Worm (Caenorhabditis elegans) whole organism, L2 larva: ENCODE measurements around the gene aqp-8.

Experiments
- C34F6.9 ChIP-seq: fragments of 150-350 bp; optimal IDR thresholded peaks from 2 replicates; lab custom pipeline; 2014; ENCODE audit warnings: missing biosample characterization, missing genetic modification characterization
- R02D3.7 ChIP-seq: fragments of 150-350 bp; optimal IDR thresholded peaks from 2 replicates; lab custom pipeline; 2014; ENCODE audit warnings: missing biosample characterization, missing genetic modification characterization
- ZK546.5 ChIP-seq: sonication (generic microtip); optimal IDR thresholded peaks from 2 replicates; lab custom pipeline; 2017; ENCODE audit warnings: missing biosample characterization, missing genetic modification characterization
- alr-1 ChIP-seq: fragments of 150-350 bp; optimal IDR thresholded peaks from 2 replicates; lab custom pipeline; 2014; ENCODE audit warnings: missing biosample characterization, missing genetic modification characterization
- aly-2 ChIP-seq: fragments of 150-350 bp; optimal IDR thresholded peaks from 2 replicates; lab custom pipeline; 2014; ENCODE audit warnings: missing biosample characterization, missing genetic modification characterization
- ama-1 ChIP-seq: fragments of 150-350 bp; optimal IDR thresholded peaks from 2 replicates; lab custom pipeline; 2018; ENCODE audit warnings: inconsistent platforms
- blmp-1 ChIP-seq: sonication (generic microtip); optimal IDR thresholded peaks from 2 replicates; lab custom pipeline; 2017; ENCODE audit warnings: missing genetic modification characterization, mild to moderate bottlenecking, missing compliant biosample characterization, antibody characterized with exemption, moderate library complexity; ENCODE audit not compliant: insufficient read depth
- ceh-16 ChIP-seq: fragments of 150-350 bp; optimal IDR thresholded peaks from 2 replicates; lab custom pipeline; 2014; ENCODE audit warnings: missing biosample characterization, missing genetic modification characterization
- crh-2 ChIP-seq: sonication (generic microtip); optimal IDR thresholded peaks from 2 replicates; lab custom pipeline; 2017; ENCODE audit warnings: missing biosample characterization, missing genetic modification characterization
- dmd-4 ChIP-seq: sonication (generic microtip); optimal IDR thresholded peaks from 2 replicates; lab custom pipeline; 2017; ENCODE audit warnings: missing biosample characterization, missing genetic modification characterization
- egl-27 ChIP-seq: sonication (generic microtip); optimal IDR thresholded peaks from 3 replicates; lab custom pipeline; 2017; ENCODE audit warnings: missing biosample characterization, missing genetic modification reagents, missing genetic modification characterization
- elt-1 ChIP-seq: fragments of 150-350 bp; optimal IDR thresholded peaks from 2 replicates; lab custom pipeline; 2014; ENCODE audit warnings: missing biosample characterization, missing genetic modification characterization
- fos-1 ChIP-seq: fragments of 150-350 bp; optimal IDR thresholded peaks from 2 replicates; lab custom pipeline; 2014; ENCODE audit warnings: missing biosample characterization, missing genetic modification characterization
- gmeb-1 ChIP-seq: fragments of 150-350 bp; optimal IDR thresholded peaks from 2 replicates; lab custom pipeline; 2014; ENCODE audit warnings: missing biosample characterization, missing genetic modification characterization
- lin-11 ChIP-seq: fragments of 150-350 bp; sonication (generic microtip); optimal IDR thresholded peaks from 2 replicates; lab custom pipeline; 2014; ENCODE audit warnings: missing biosample characterization, missing genetic modification characterization, inconsistent platforms, mixed read lengths
- lin-13 ChIP-seq: fragments of 150-350 bp; optimal IDR thresholded peaks from 2 replicates; lab custom pipeline; 2014; ENCODE audit warnings: missing biosample characterization, missing genetic modification reagents, missing genetic modification characterization
- lsy-2 ChIP-seq, 2 experiments: fragments of 150-350 bp in 1 of 2; sonication (generic microtip) in 1 of 2; optimal IDR thresholded peaks; 2 replicates each; lab custom pipeline; 2014 to 2017; ENCODE audit warnings: missing biosample characterization in 2 of 2, missing genetic modification characterization in 2 of 2
- mab-5 ChIP-seq: fragments of 150-350 bp; optimal IDR thresholded peaks from 2 replicates; lab custom pipeline; 2014; ENCODE audit warnings: missing biosample characterization, missing genetic modification characterization
- mbf-1 ChIP-seq: sonication (generic microtip); optimal IDR thresholded peaks from 2 replicates; lab custom pipeline; 2017; ENCODE audit warnings: missing biosample characterization, missing genetic modification characterization
- nhr-10 ChIP-seq: sonication (generic microtip); optimal IDR thresholded peaks from 2 replicates; lab custom pipeline; 2017; ENCODE audit warnings: missing biosample characterization, missing genetic modification characterization
- nhr-11 ChIP-seq: fragments of 150-350 bp; optimal IDR thresholded peaks from 2 replicates; lab custom pipeline; 2014; ENCODE audit warnings: missing biosample characterization, missing genetic modification characterization
- nhr-12 ChIP-seq: fragments of 150-350 bp; optimal IDR thresholded peaks from 2 replicates; lab custom pipeline; 2014; ENCODE audit warnings: missing biosample characterization, missing genetic modification characterization
- nhr-129 ChIP-seq: fragments of 150-350 bp; optimal IDR thresholded peaks from 2 replicates; lab custom pipeline; 2014; ENCODE audit warnings: missing biosample characterization, missing genetic modification characterization
- nhr-21 ChIP-seq: fragments of 150-350 bp; optimal IDR thresholded peaks from 2 replicates; lab custom pipeline; 2014; ENCODE audit warnings: missing biosample characterization, missing genetic modification characterization
- nhr-23 ChIP-seq: fragments of 150-350 bp; optimal IDR thresholded peaks from 2 replicates; lab custom pipeline; 2014; ENCODE audit warnings: missing biosample characterization, missing genetic modification reagents, missing genetic modification characterization
- nhr-25 ChIP-seq: fragments of 150-350 bp; sonication (generic microtip); optimal IDR thresholded peaks from 3 replicates; lab custom pipeline; 2014; ENCODE audit warnings: missing biosample characterization, missing genetic modification characterization
- nhr-6 ChIP-seq: fragments of 150-350 bp; optimal IDR thresholded peaks from 2 replicates; lab custom pipeline; 2014; ENCODE audit warnings: missing biosample characterization, missing genetic modification characterization
- nhr-77 ChIP-seq: fragments of 150-350 bp; optimal IDR thresholded peaks from 2 replicates; lab custom pipeline; 2014; ENCODE audit warnings: missing biosample characterization, missing genetic modification characterization
- peb-1 ChIP-seq: fragments of 150-350 bp; optimal IDR thresholded peaks from 2 replicates; lab custom pipeline; 2014; ENCODE audit warnings: missing biosample characterization, missing genetic modification characterization
- sem-4 ChIP-seq: fragments of 150-350 bp; optimal IDR thresholded peaks from 2 replicates; lab custom pipeline; 2014; ENCODE audit warnings: missing biosample characterization, missing genetic modification reagents, missing genetic modification characterization
- skn-1 ChIP-seq: sonication (generic microtip); optimal IDR thresholded peaks from 2 replicates; lab custom pipeline; 2017; ENCODE audit warnings: missing biosample characterization, missing genetic modification characterization
- sma-3 ChIP-seq: sonication (generic microtip); optimal IDR thresholded peaks from 2 replicates; lab custom pipeline; 2016; ENCODE audit warnings: missing genetic modification reagents, missing genetic modification characterization, missing compliant biosample characterization
- sma-9 ChIP-seq, 2 experiments: fragments of 150-350 bp in 1 of 2; sonication (generic microtip) in 1 of 2; optimal IDR thresholded peaks; 2 replicates each; lab custom pipeline; 2014 to 2016; ENCODE audit warnings: missing genetic modification characterization in 2 of 2, mild to moderate bottlenecking in 1 of 2, missing biosample characterization in 1 of 2, missing compliant biosample characterization in 1 of 2, missing genetic modification reagents in 1 of 2, moderate library complexity in 1 of 2
- snpc-4 ChIP-seq: fragments of 150-350 bp; optimal IDR thresholded peaks from 2 replicates; lab custom pipeline; 2014; ENCODE audit warnings: missing biosample characterization, missing genetic modification characterization
- unc-55 ChIP-seq: fragments of 150-350 bp; sonication (generic microtip); optimal IDR thresholded peaks from 3 replicates; lab custom pipeline; 2014; ENCODE audit warnings: missing biosample characterization, missing genetic modification reagents, missing genetic modification characterization
- zag-1 ChIP-seq: fragments of 150-350 bp; optimal IDR thresholded peaks from 2 replicates; lab custom pipeline; 2014; ENCODE audit warnings: missing biosample characterization, missing genetic modification characterization
- ztf-1 ChIP-seq: fragments of 200-800 bp; sonication (Bioruptor generic); conservative IDR thresholded peaks from 2 replicates; pipeline ENCODE4 v1.3.6; 2022; ENCODE audit warnings: missing genetic modification characterization, missing compliant biosample characterization
- ztf-11 ChIP-seq: sonication (generic microtip); optimal IDR thresholded peaks from 2 replicates; lab custom pipeline; 2017; ENCODE audit warnings: missing biosample characterization, missing genetic modification characterization
- ztf-4 ChIP-seq: fragments of 150-350 bp; optimal IDR thresholded peaks from 2 replicates; lab custom pipeline; 2014; ENCODE audit warnings: missing biosample characterization, missing genetic modification characterization

The aqp-8 gene

ce11 chrX:4700083-4700482, 4.7 kb downstream of the aqp-8 start:
- TF ChIP-seq ztf-11 (no peak), nhr-21 (tag; lab: Kevin White, UChicago) (no peak), skn-1 (no peak), ztf-4 (tag; lab: Kevin White, UChicago) (no peak), peb-1 (tag; lab: Kevin White, UChicago) (no peak), nhr-129 (tag; lab: Kevin White, UChicago) (no peak), unc-55 (GFP tag; lab: Kevin White, UChicago) (no peak), ztf-1 (GFP tag; lab: Robert Waterston, UW) (no peak), lsy-2 (tag; optimal IDR thresholded peaks at IDR 0.05; lab: Kevin White, UChicago) (no peak), gmeb-1 (peak; percentile 5), nhr-12 (no peak), dmd-4 (no peak), fos-1 (peak; percentile 69), crh-2 (tag; lab: Kevin White, UChicago) (peak; percentile 23), nhr-77 (tag; lab: Kevin White, UChicago) (no peak), nhr-23 (tag; lab: Kevin White, UChicago) (no peak), aly-2 (tag; lab: Kevin White, UChicago) (no peak), elt-1 (no peak), nhr-11 (tag; lab: Kevin White, UChicago) (no peak), nhr-25 (no peak), nhr-10 (tag; lab: Kevin White, UChicago) (no peak), ama-1 (lab: Kevin White, UChicago) (no peak), blmp-1 (tag; lab: Kevin White, UChicago) (no peak), sma-3 (GFP tag; lab: Kevin White, UChicago) (no peak), alr-1 (tag; lab: Kevin White, UChicago) (no peak), nhr-6 (tag; lab: Kevin White, UChicago) (no peak), sma-9 (GFP tag; optimal IDR thresholded peaks at IDR 0.05; lab: Kevin White, UChicago) (peak; percentile 47), sma-9 (tag; optimal IDR thresholded peaks at IDR 0.05; lab: Kevin White, UChicago) (no peak), mbf-1 (tag; lab: Kevin White, UChicago) (no peak), egl-27 (tag; lab: Kevin White, UChicago) (no peak), R02D3.7 (tag; lab: Kevin White, UChicago) (no peak), C34F6.9 (no peak)
- TF ChIP-seq, all 48 proteins: peak for 4

- TF ChIP-seq ztf-11 (no peak), nhr-21 (tag; lab: Kevin White, UChicago) (peak; percentile 35), C34F6.9 (peak; percentile 42), nhr-129 (tag; lab: Kevin White, UChicago) (peak; percentile 57), sma-9 (GFP tag; optimal IDR thresholded peaks at IDR 0.05; lab: Kevin White, UChicago) (peak; percentile 42), sma-9 (tag; optimal IDR thresholded peaks at IDR 0.05; lab: Kevin White, UChicago) (no peak), crh-2 (tag; lab: Kevin White, UChicago) (no peak), alr-1 (tag; lab: Kevin White, UChicago) (no peak), R02D3.7 (tag; lab: Kevin White, UChicago) (no peak), zag-1 (no peak), snpc-4 (peak; percentile 52), sma-3 (GFP tag; lab: Kevin White, UChicago) (peak; percentile 18), nhr-25 (peak; percentile 34), peb-1 (tag; lab: Kevin White, UChicago) (no peak), egl-27 (tag; lab: Kevin White, UChicago) (no peak), lin-11 (tag; lab: Kevin White, UChicago) (peak; percentile 41), ceh-16 (tag; lab: Kevin White, UChicago) (peak; percentile 71), unc-55 (GFP tag; lab: Kevin White, UChicago) (peak; percentile 46), lin-13 (GFP tag; lab: Kevin White, UChicago) (peak; percentile 39), aly-2 (tag; lab: Kevin White, UChicago) (no peak), nhr-6 (tag; lab: Kevin White, UChicago) (no peak), lsy-2 (tag; optimal IDR thresholded peaks at IDR 0.05; lab: Kevin White, UChicago) (peak in 1 of 2 experiments; percentile 61), sem-4 (tag; lab: Kevin White, UChicago) (no peak)
Observed at ce11 chrX:4699411-4700050, 5.2 kb downstream of the aqp-8 start, which contains the start of gene hyl-2. Gene hyl-2 (minus strand): TSS chrX:4699461.

- TF ChIP-seq mab-5 = no peak
- TF ChIP-seq sma-9 (GFP tag; optimal IDR thresholded peaks at IDR 0.05; lab: Kevin White, UChicago) = peak; percentile 40
- no peak for TF ChIP-seq sma-9 (tag; optimal IDR thresholded peaks at IDR 0.05; lab: Kevin White, UChicago)
- no peak for TF ChIP-seq nhr-10 (tag; lab: Kevin White, UChicago)
- no peak for TF ChIP-seq ztf-4 (tag; lab: Kevin White, UChicago)
- TF ChIP-seq gmeb-1 = no peak
- peak; percentile 59 for TF ChIP-seq fos-1
- no peak for TF ChIP-seq skn-1
- no peak for TF ChIP-seq ZK546.5 (tag; lab: Kevin White, UChicago)
- TF ChIP-seq lsy-2 (tag; optimal IDR thresholded peaks at IDR 0.05; lab: Kevin White, UChicago) = no peak
- TF ChIP-seq, all 48 proteins: peak for 2
Observed at ce11 chrX:4698271-4698670, 6.5 kb downstream of the aqp-8 start.
